Fruit fly (Drosophila melanogaster) whole organism, adult: ENCODE data around the gene CG8460.

Experiments
- cic ChIP-seq: fragments of 200-800 bp; sonication (Bioruptor generic); optimal IDR thresholded peaks from 2 replicates; lab custom pipeline; 2017; ENCODE audit warnings: missing biosample characterization, mild to moderate bottlenecking, missing genetic modification characterization, moderate library complexity
- kay ChIP-seq: fragments of 200-800 bp; sonication (Bioruptor generic); peaks from one replicate; lab custom pipeline; 2016; ENCODE audit warnings: missing biosample characterization, missing genetic modification characterization, borderline replicate concordance

- TF ChIP-seq kay (GFP tag; lab: Kevin White, UChicago) (no peak), cic (GFP tag; lab: Kevin White, UChicago) (peak; percentile 97)
Measured at dm6 chr2L:8202569-8202968, 5.6 kb downstream of the CG8460 start.
